Worm (Caenorhabditis elegans) whole organism, mixed stage, embryonic: ENCODE measurements around the gene mtm-9.

ENCODE experiments used
- M03D4.4 ChIP-seq: sonication (generic microtip); optimal IDR thresholded peaks from 2 replicates; lab custom pipeline; 2017; ENCODE audit warnings: mild to moderate bottlenecking, missing genetic modification characterization, missing compliant biosample characterization
- bed-3 ChIP-seq: fragments of 200-800 bp; sonication (Bioruptor generic); optimal IDR thresholded peaks from 3 replicates; lab custom pipeline; 2018; ENCODE audit warnings: mild to moderate bottlenecking, missing genetic modification characterization, moderate library complexity, missing compliant biosample characterization
- ceh-39 ChIP-seq: fragments of 150-350 bp; optimal IDR thresholded peaks from 2 replicates; lab custom pipeline; 2014; ENCODE audit warnings: missing biosample characterization, missing genetic modification characterization
- ceh-83 ChIP-seq: fragments of 200-800 bp; sonication (Bioruptor generic); optimal IDR thresholded peaks from 2 replicates; lab custom pipeline; 2018; ENCODE audit warnings: mild to moderate bottlenecking, missing genetic modification characterization, missing compliant biosample characterization
- ces-1 ChIP-seq: fragments of 150-350 bp; optimal IDR thresholded peaks from 2 replicates; lab custom pipeline; 2014; ENCODE audit warnings: missing biosample characterization, missing genetic modification reagents, missing genetic modification characterization
- drap-1 ChIP-seq: fragments of 200-800 bp; sonication (Bioruptor generic); optimal IDR thresholded peaks from 3 replicates; lab custom pipeline; 2018; ENCODE audit warnings: mild to moderate bottlenecking, missing genetic modification characterization, missing compliant biosample characterization
- elt-1 ChIP-seq: sonication (generic microtip); optimal IDR thresholded peaks from 2 replicates; lab custom pipeline; 2017; ENCODE audit warnings: missing genetic modification characterization, mild to moderate bottlenecking, missing compliant biosample characterization, antibody characterized with exemption, moderate library complexity, borderline replicate concordance; ENCODE audit not compliant: insufficient read depth
- elt-3 ChIP-seq: fragments of 150-350 bp; optimal IDR thresholded peaks from 2 replicates; lab custom pipeline; 2014; ENCODE audit warnings: missing biosample characterization, missing genetic modification characterization
- flh-1 ChIP-seq: fragments of 200-800 bp; sonication (Bioruptor generic); optimal IDR thresholded peaks from 2 replicates; lab custom pipeline; 2018; ENCODE audit warnings: mild to moderate bottlenecking, missing genetic modification characterization, moderate library complexity, missing compliant biosample characterization
- ham-2 ChIP-seq: fragments of 200-800 bp; sonication (Bioruptor generic); optimal IDR thresholded peaks from 2 replicates; lab custom pipeline; 2018; ENCODE audit warnings: mild to moderate bottlenecking, missing genetic modification characterization, missing compliant biosample characterization
- lin-32 ChIP-seq: fragments of 200-800 bp; sonication (Bioruptor generic); optimal IDR thresholded peaks from 2 replicates; lab custom pipeline; 2018; ENCODE audit warnings: mild to moderate bottlenecking, missing genetic modification characterization, missing compliant biosample characterization
- lsy-2 ChIP-seq: fragments of 150-350 bp; optimal IDR thresholded peaks from 2 replicates; lab custom pipeline; 2014; ENCODE audit warnings: missing biosample characterization, missing genetic modification characterization
- mab-5 ChIP-seq: fragments of 150-350 bp; optimal IDR thresholded peaks from 2 replicates; lab custom pipeline; 2014; ENCODE audit warnings: missing biosample characterization, missing genetic modification characterization
- mep-1 ChIP-seq: fragments of 150-350 bp; optimal IDR thresholded peaks from 2 replicates; lab custom pipeline; 2017; ENCODE audit warnings: missing biosample characterization, missing genetic modification reagents, missing genetic modification characterization, inconsistent platforms
- nhr-12 ChIP-seq: fragments of 150-350 bp; optimal IDR thresholded peaks from 2 replicates; lab custom pipeline; 2014; ENCODE audit warnings: missing biosample characterization, missing genetic modification characterization
- nhr-2 ChIP-seq: fragments of 150-350 bp; optimal IDR thresholded peaks from 2 replicates; lab custom pipeline; 2014; ENCODE audit warnings: missing biosample characterization, missing genetic modification characterization
- nhr-237 ChIP-seq: fragments of 150-350 bp; optimal IDR thresholded peaks from 2 replicates; lab custom pipeline; 2014; ENCODE audit warnings: missing biosample characterization, missing genetic modification characterization
- nhr-28 ChIP-seq: fragments of 150-350 bp; optimal IDR thresholded peaks from 2 replicates; lab custom pipeline; 2014; ENCODE audit warnings: missing biosample characterization, missing genetic modification characterization
- nhr-76 ChIP-seq: sonication (generic microtip); optimal IDR thresholded peaks from 2 replicates; lab custom pipeline; 2017; ENCODE audit warnings: missing biosample characterization, missing genetic modification characterization
- pha-4 ChIP-seq: fragments of 150-350 bp; optimal IDR thresholded peaks from 2 replicates; lab custom pipeline; 2018; ENCODE audit warnings: missing biosample characterization, missing genetic modification reagents, missing genetic modification characterization
- sem-2 ChIP-seq: fragments of 200-800 bp; sonication (Bioruptor generic); optimal IDR thresholded peaks from 2 replicates; lab custom pipeline; 2018; ENCODE audit warnings: mild to moderate bottlenecking, missing genetic modification characterization, missing compliant biosample characterization
- snpc-4 ChIP-seq: fragments of 150-350 bp; optimal IDR thresholded peaks from 2 replicates; lab custom pipeline; 2014; ENCODE audit warnings: missing biosample characterization, missing genetic modification characterization
- unc-120 ChIP-seq: sonication (generic microtip); optimal IDR thresholded peaks from 2 replicates; lab custom pipeline; 2017; ENCODE audit warnings: missing genetic modification characterization, missing compliant biosample characterization; ENCODE audit not compliant: poor library complexity, severe bottlenecking
- unc-39 ChIP-seq: fragments of 150-350 bp; optimal IDR thresholded peaks from 2 replicates; lab custom pipeline; 2014; ENCODE audit warnings: missing biosample characterization, missing genetic modification characterization
- unc-62 ChIP-seq: fragments of 150-350 bp; optimal IDR thresholded peaks from 2 replicates; lab custom pipeline; 2014; ENCODE audit warnings: missing biosample characterization, missing genetic modification reagents, missing genetic modification characterization
- zip-8 ChIP-seq: fragments of 150-350 bp; optimal IDR thresholded peaks from 2 replicates; lab custom pipeline; 2014; ENCODE audit warnings: missing biosample characterization, missing genetic modification characterization
- ztf-11 ChIP-seq: fragments of 150-350 bp; optimal IDR thresholded peaks from 2 replicates; lab custom pipeline; 2014; ENCODE audit warnings: missing biosample characterization, missing genetic modification characterization

Gene mtm-9

DNA sequence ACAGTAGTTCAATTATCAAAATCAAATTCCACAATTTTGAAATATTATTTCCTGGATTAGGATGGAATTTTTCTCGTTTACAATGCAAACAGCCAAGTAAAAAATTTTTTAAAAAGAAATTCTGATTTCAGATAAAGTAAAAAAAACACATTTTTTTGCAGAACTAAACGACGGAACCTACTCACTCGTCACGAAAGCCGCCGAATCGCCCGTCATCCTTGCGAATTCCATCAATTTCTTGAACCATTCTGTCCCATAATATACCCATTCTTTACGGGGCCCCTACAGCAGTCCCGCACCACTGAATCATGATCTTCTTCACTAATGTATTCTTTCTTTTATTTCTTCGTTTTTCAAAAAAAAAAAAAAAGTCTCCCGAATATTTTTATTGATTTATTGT lies 31.2 kb upstream of the mtm-9 start:
- no peak for TF ChIP-seq ztf-11 (tag; lab: Kevin White, UChicago)

DNA sequence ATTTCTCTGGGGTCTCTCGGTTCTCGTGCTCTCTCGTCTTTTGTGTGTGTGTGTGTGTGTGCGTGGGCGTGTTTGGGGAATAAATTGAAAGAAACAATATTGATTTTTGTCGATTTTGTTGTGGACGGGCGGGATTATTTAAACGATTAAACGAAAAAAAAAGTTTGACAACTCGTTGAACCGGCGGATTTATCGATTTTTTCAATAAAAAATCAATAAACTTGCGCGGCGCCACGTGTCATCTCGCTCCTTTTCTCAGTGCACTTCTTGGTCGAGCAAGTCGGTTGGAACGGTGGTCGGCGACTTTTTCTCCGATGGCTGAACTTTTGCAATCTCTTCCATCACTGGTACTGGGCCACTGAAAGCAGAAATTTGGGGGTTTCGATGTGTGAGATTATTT lies 30.4 kb upstream of the mtm-9 start:
- TF ChIP-seq nhr-28 (tag; lab: Kevin White, UChicago): no peak
- no peak for TF ChIP-seq mab-5 (tag; lab: Kevin White, UChicago)
- no peak for TF ChIP-seq nhr-237 (tag; lab: Kevin White, UChicago)
- no peak for TF ChIP-seq sem-2 (GFP tag; lab: Kevin White, UChicago)
- no peak for TF ChIP-seq elt-1 (tag; lab: Kevin White, UChicago)
- TF ChIP-seq flh-1 (GFP tag; lab: Kevin White, UChicago): no peak

DNA sequence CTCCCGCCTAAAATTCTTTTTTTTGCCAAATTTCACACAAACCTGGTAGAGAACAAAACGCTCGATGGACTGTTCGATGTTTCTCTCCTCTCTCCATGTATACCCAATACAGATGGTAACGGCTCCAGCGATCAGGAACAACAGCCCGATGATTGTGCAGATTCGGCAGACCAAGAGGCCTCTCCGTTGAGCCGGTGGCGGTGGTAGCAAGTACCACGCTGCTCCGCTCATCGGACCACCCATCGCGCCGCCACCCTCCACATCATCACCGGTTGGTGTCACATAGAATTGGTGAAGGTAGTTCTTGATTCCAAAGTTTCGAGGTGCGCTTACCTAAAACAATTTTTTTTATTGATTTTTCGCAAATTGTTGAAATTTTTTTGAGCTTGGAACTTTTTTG lies 28.6 kb upstream of the mtm-9 start:
- TF ChIP-seq nhr-237 (tag; lab: Kevin White, UChicago): no peak
- TF ChIP-seq ceh-39: no peak
- TF ChIP-seq unc-120: no peak
- TF ChIP-seq nhr-12 (tag; lab: Kevin White, UChicago): no peak

DNA sequence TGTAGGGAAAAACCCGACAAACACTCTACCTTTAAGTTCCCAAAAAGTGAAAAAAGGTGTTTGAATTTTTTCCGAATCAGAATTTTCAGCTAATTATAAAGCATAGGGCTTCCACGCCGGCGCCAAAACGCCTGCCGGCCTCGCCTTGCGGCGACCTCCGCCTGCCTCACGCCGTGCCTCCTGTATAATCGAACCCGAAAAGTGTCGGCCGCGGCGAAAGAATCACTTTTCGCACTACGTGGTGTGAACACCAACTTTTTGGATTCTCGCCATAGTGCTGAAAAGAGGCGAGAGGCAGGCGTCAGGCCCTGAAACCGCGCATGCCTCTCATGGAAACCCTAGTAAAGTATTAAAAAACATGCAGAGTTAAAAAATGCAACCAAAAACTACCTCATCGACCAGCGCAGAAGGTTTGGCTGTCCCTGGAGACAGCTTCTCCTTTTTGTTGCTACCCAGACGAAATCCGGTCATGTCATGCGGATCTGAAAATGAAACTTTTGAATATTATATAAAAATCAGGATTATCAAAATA lies 27.8 kb upstream of the mtm-9 start, which contains the start of gene nrsn-1:
Gene nrsn-1 (minus strand): TSS at position 482 of the 532 bp plus-strand sequence.
- TF ChIP-seq elt-1 (tag; lab: Kevin White, UChicago) (no peak), snpc-4 (no peak), pha-4 (tag; lab: Kevin White, UChicago) (no peak), nhr-28 (tag; lab: Kevin White, UChicago) (no peak)

DNA sequence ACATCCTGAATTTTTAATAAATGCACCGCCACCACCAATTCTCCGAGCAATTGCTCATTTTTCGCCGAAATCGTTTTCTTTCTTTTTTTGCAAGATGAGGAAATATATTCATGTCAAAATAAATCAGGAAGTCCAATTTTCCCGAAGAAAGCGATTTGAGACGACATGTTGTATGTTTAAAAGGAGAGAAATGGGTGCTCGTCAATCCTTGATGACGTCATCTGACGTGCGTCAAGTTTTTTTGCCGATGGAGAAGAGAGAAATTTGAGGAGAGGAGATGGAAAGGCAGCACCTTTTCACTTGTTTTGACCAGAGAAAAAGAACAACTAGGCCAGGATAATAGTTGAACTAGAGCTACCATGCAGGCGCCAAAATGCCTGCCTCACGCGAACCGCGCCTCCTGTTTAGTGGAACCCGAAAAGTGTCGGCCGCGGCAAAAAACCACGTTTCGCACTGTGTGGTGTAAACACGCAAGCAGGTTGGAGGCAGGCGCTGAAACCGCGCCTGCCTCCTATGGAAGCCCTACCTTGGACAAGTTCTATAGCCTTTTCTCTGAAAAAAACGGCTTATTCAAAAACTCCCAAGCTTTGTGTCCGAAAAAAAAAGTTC lies 27.0 kb upstream of the mtm-9 start:
- TF ChIP-seq nhr-76: no peak
- TF ChIP-seq drap-1 (GFP tag; lab: Kevin White, UChicago): no peak
- no peak for TF ChIP-seq M03D4.4 (tag; lab: Kevin White, UChicago)
- no peak for TF ChIP-seq bed-3 (GFP tag; lab: Kevin White, UChicago)
- TF ChIP-seq lsy-2 (tag; lab: Kevin White, UChicago): no peak
- TF ChIP-seq ham-2: no peak
- TF ChIP-seq ceh-83 (GFP tag; lab: Kevin White, UChicago): no peak
- peak; percentile 10 for TF ChIP-seq ces-1 (GFP tag; lab: Kevin White, UChicago)
- TF ChIP-seq ceh-39: no peak
- no peak for TF ChIP-seq zip-8 (tag; lab: Kevin White, UChicago)
- no peak for TF ChIP-seq nhr-2
- peak; percentile 40 for TF ChIP-seq unc-62 (GFP tag; lab: Kevin White, UChicago)
- TF ChIP-seq mab-5 (tag; lab: Kevin White, UChicago): no peak
- TF ChIP-seq nhr-237 (tag; lab: Kevin White, UChicago): no peak

DNA sequence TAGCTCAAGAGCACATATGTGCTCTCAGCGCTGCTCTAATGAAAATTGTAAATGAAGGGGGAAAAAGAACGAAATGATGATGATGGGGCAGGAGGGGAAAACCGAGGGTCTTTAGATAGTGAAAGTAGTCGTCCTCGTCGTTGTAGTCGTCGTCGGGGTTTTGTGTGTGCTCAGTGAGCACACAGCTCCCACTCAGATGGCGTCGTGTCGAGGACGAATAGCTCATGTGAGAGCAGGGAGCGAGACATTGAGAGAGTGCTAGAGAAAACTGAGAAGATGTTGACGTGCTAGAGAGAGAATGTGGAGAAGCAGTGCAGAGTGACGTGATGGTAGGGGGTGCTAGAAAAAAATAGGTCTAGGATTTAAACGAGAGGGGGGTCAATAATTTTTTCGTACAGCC lies 25.6 kb upstream of the mtm-9 start:
- TF ChIP-seq ham-2: no peak
- no peak for TF ChIP-seq M03D4.4 (tag; lab: Kevin White, UChicago)
- TF ChIP-seq lin-32 (GFP tag; lab: Kevin White, UChicago): no peak
- TF ChIP-seq elt-3 (tag; lab: Kevin White, UChicago): no peak
- TF ChIP-seq unc-39 (tag; lab: Kevin White, UChicago): no peak
- no peak for TF ChIP-seq ztf-11 (tag; lab: Kevin White, UChicago)
- no peak for TF ChIP-seq mab-5 (tag; lab: Kevin White, UChicago)
- TF ChIP-seq ces-1 (GFP tag; lab: Kevin White, UChicago): peak; percentile 27
- TF ChIP-seq, all 35 proteins: peak for 1

DNA sequence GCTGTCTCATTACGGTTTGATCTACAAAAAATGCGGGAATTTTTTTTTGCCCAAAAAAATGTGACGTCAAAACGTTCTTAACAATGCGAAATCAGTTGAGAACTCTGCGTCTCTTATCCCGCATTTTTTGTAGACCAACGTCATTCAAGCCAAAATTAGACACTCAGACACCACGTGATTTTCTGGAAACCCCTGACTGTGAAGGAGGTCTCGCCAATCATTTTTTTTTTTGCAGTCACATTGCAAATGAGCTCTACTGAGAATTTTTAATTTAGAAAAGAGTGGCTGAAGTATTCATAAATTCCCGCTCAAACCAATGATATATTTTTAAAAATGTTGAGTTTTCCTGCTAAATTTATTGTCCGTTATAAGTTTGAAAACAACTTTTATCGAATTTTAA lies 24.9 kb upstream of the mtm-9 start:
- TF ChIP-seq flh-1 (GFP tag; lab: Kevin White, UChicago) (no peak), ham-2 (no peak), mep-1 (no peak), lin-32 (GFP tag; lab: Kevin White, UChicago) (no peak), unc-62 (GFP tag; lab: Kevin White, UChicago) (no peak), pha-4 (tag; lab: Kevin White, UChicago) (no peak), lsy-2 (tag; lab: Kevin White, UChicago) (no peak), mab-5 (tag; lab: Kevin White, UChicago) (no peak)
